Fruit fly (Drosophila melanogaster) whole organism, wandering third instar larva: ENCODE data around the gene CG33278.

ENCODE experiments used
- Hr78 ChIP-seq: fragments of >200 bp; optimal IDR thresholded peaks from 2 replicates; lab custom pipeline; 2017; ENCODE audit warnings: missing biosample characterization, missing genetic modification characterization
- Mio ChIP-seq: sonication (Bioruptor generic); optimal IDR thresholded peaks from 2 replicates; lab custom pipeline; 2016; ENCODE audit warnings: missing biosample characterization, missing genetic modification characterization
- brk ChIP-seq: fragments of 200-800 bp; sonication (Bioruptor generic); optimal IDR thresholded peaks from 2 replicates; lab custom pipeline; 2016; ENCODE audit warnings: missing biosample characterization, mild to moderate bottlenecking, missing genetic modification characterization
- fru ChIP-seq: fragments of 200-800 bp; sonication (Bioruptor generic); optimal IDR thresholded peaks from 3 replicates; lab custom pipeline; 2016; ENCODE audit warnings: missing biosample characterization, mild to moderate bottlenecking, missing genetic modification characterization
- h ChIP-seq: fragments of 200-800 bp; sonication (Bioruptor generic); optimal IDR thresholded peaks from 3 replicates; lab custom pipeline; 2016; ENCODE audit warnings: missing biosample characterization, mild to moderate bottlenecking, missing genetic modification characterization
- pan ChIP-seq: fragments of >200 bp; optimal IDR thresholded peaks from 2 replicates; lab custom pipeline; 2017
- woc ChIP-seq: sonication (Bioruptor generic); optimal IDR thresholded peaks from 2 replicates; lab custom pipeline; 2016; ENCODE audit warnings: missing biosample characterization, mild to moderate bottlenecking, missing genetic modification characterization

DNA sequence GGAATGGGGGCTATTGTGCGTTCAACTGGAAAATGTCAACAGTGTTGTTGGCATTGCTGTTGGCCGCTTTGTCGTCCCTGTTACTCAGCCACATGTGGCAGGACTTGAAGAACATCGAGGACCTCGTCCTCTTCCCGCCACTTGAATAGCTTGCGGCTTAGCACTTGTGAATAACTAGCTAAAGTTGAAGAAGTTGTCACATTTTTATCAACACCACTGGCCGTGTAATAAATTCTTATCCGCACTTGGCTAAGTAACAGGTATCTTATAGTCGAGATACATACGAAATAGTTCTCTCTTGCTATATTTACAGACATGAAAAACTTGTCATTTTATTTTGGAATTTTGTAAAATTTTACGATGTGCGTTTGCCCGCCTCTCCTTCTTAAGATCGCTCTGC lies 24.6 kb downstream of the CG33278 start, which contains the start of gene CG43292:
- TF ChIP-seq Mio (GFP tag; lab: Kevin White, UChicago) (no peak), Hr78 (GFP tag; lab: Kevin White, UChicago) (no peak), h (GFP tag; lab: Kevin White, UChicago) (no peak), woc (GFP tag; lab: Kevin White, UChicago) (no peak), fru (GFP tag; lab: Kevin White, UChicago) (no peak), brk (GFP tag; lab: Kevin White, UChicago) (no peak), pan (lab: Kevin White, UChicago) (no peak)
